Fruit fly (Drosophila melanogaster): ENCODE results near the gene Prosalpha2.

Prosalpha2 gene

dm6 chr3R:12439401-12440143 is 8.5 kb downstream of the Prosalpha2 start, which contains the start of gene Desat1 (continued):
- peak; percentile 72 for TF ChIP-seq mld (GFP tag; IDR thresholded peaks at IDR 0.05; ENCODE audit: partially characterized antibody)
- no peak for TF ChIP-seq CG43689 (GFP tag; IDR thresholded peaks at IDR 0.05)
- TF ChIP-seq CG10267 (tag; optimal IDR thresholded peaks at IDR 0.05): peak; percentile 50
- TF ChIP-seq tin (GFP tag; optimal IDR thresholded peaks at IDR 0.05): no peak
- no peak for TF ChIP-seq Ravus (GFP tag; IDR thresholded peaks at IDR 0.05)
- TF ChIP-seq Scr (GFP tag; IDR thresholded peaks at IDR 0.05; ENCODE audit: partially characterized antibody): peak; percentile 91
- peak; percentile 79 for TF ChIP-seq trem (tag; optimal IDR thresholded peaks at IDR 0.05)
- no peak for TF ChIP-seq hth (optimal IDR thresholded peaks at IDR 0.05)
- TF ChIP-seq sug (tag; optimal IDR thresholded peaks at IDR 0.05): peak; percentile 22
- TF ChIP-seq CG13424 (tag; optimal IDR thresholded peaks at IDR 0.05): no peak
- TF ChIP-seq grau (tag; optimal IDR thresholded peaks at IDR 0.05): peak; percentile 16
- peak; percentile 90 for TF ChIP-seq vnd (GFP tag; IDR thresholded peaks at IDR 0.05; ENCODE audit: partially characterized antibody)
- no peak for TF ChIP-seq emc (GFP tag; optimal IDR thresholded peaks at IDR 0.05)
- TF ChIP-seq CG32532 (GFP tag; IDR thresholded peaks at IDR 0.05): no peak
- no peak for TF ChIP-seq kay (GFP tag; optimal IDR thresholded peaks at IDR 0.05)
- TF ChIP-seq prd (optimal IDR thresholded peaks at IDR 0.05): no peak
- no peak for TF ChIP-seq prd (GFP tag; IDR thresholded peaks at IDR 0.05)
- TF ChIP-seq CG4282 (GFP tag; optimal IDR thresholded peaks at IDR 0.05): no peak
- TF ChIP-seq hb (GFP tag; IDR thresholded peaks at IDR 0.05; ENCODE audit: partially characterized antibody): peak; percentile 79
- no peak for TF ChIP-seq CG32772 (GFP tag; IDR thresholded peaks at IDR 0.05)
- peak; percentile 93 for TF ChIP-seq Opbp (GFP tag; IDR thresholded peaks at IDR 0.05; ENCODE audit: partially characterized antibody)
- no peak for TF ChIP-seq HLH54F (GFP tag; optimal IDR thresholded peaks at IDR 0.05)
- peak; percentile 19 for TF ChIP-seq nerfin-1 (tag; optimal IDR thresholded peaks at IDR 0.05)
- TF ChIP-seq CG12659 (GFP tag; optimal IDR thresholded peaks at IDR 0.05): peak; percentile 23
- TF ChIP-seq CG9437 (GFP tag; optimal IDR thresholded peaks at IDR 0.05): no peak
- peak; percentile 38 for TF ChIP-seq CG2712 (tag; optimal IDR thresholded peaks at IDR 0.05)
- peak; percentile 34 for TF ChIP-seq CG8924 (tag; optimal IDR thresholded peaks at IDR 0.05)
- TF ChIP-seq pita (GFP tag; optimal IDR thresholded peaks at IDR 0.05): no peak
- TF ChIP-seq unpg (GFP tag; optimal IDR thresholded peaks at IDR 0.05): no peak
- no peak for TF ChIP-seq lab (GFP tag; optimal IDR thresholded peaks at IDR 0.05)
- no peak for TF ChIP-seq Side (GFP tag; optimal IDR thresholded peaks at IDR 0.05)
- no peak for TF ChIP-seq CG1792 (GFP tag; optimal IDR thresholded peaks at IDR 0.05)
- no peak for TF ChIP-seq Hmr (GFP tag; optimal IDR thresholded peaks at IDR 0.05)
- peak; percentile 80 for TF ChIP-seq cwo (GFP tag; optimal IDR thresholded peaks at IDR 0.05)
- TF ChIP-seq CG15601 (tag; optimal IDR thresholded peaks at IDR 0.05): no peak
- TF ChIP-seq Xbp1 (GFP tag; optimal IDR thresholded peaks at IDR 0.05): no peak
- TF ChIP-seq stwl (tag; optimal IDR thresholded peaks at IDR 0.05): peak; percentile 86
- peak; percentile 9; the same call in 1 of the 2 replicates for TF ChIP-seq NFAT (GFP tag; IDR thresholded peaks at IDR 0.05)
- TF ChIP-seq nau (GFP tag; optimal IDR thresholded peaks at IDR 0.05): no peak
- no peak for TF ChIP-seq Fer3 (tag; optimal IDR thresholded peaks at IDR 0.05)
- no peak for TF ChIP-seq chm (GFP tag; IDR thresholded peaks at IDR 0.05)
- no peak for TF ChIP-seq CG13296 (GFP tag; optimal IDR thresholded peaks at IDR 0.05)
- TF ChIP-seq CG9932 (GFP tag; IDR thresholded peaks at IDR 0.05): peak; percentile 20; the same call in 1 of the 2 replicates
- no peak for TF ChIP-seq CG10959 (GFP tag; IDR thresholded peaks at IDR 0.05)
- TF ChIP-seq BtbVII (GFP tag; optimal IDR thresholded peaks at IDR 0.05): peak; percentile 46
- peak; percentile 89 for TF ChIP-seq HLH4C (GFP tag; IDR thresholded peaks at IDR 0.05; ENCODE audit: partially characterized antibody)
- no peak for TF ChIP-seq sima (GFP tag; optimal IDR thresholded peaks at IDR 0.05)
- TF ChIP-seq CG42726 (GFP tag; IDR thresholded peaks at IDR 0.05; ENCODE audit: partially characterized antibody): peak; percentile 58; the same call in 1 of the 2 replicates
- TF ChIP-seq ac (GFP tag; optimal IDR thresholded peaks at IDR 0.05): no peak

Data from whole organism, embryonic.